Fruit fly (Drosophila melanogaster) whole organism, embryonic: ENCODE data around the gene BomT3.
A peak's percentile ranks its signal among the peaks of the same experiment; 100 is the strongest.

Experiments
- Ada2b ChIP-seq: fragments of 200-800 bp; sonication (Bioruptor generic); IDR thresholded peaks from 2 replicates; pipeline ENCODE4 v1.3.6; 2022; ENCODE audit warnings: missing biosample characterization, missing genetic modification characterization
- Antp ChIP-seq: fragments of 200-800 bp; sonication (Bioruptor generic); optimal IDR thresholded peaks from 3 replicates; lab custom pipeline; 2016; ENCODE audit warnings: missing biosample characterization, missing genetic modification characterization
- Atf6 ChIP-seq: fragments of 200-800 bp; sonication (Bioruptor generic); IDR thresholded peaks from 2 replicates; pipeline ENCODE4 v1.3.6; 2022; ENCODE audit warnings: missing biosample characterization, missing genetic modification characterization
- Bgb ChIP-seq: fragments of 200-800 bp; sonication (Bioruptor generic); IDR thresholded peaks from 2 replicates; pipeline ENCODE4 v1.3.6; 2022; ENCODE audit warnings: missing biosample characterization, missing genetic modification characterization; ENCODE audit not compliant: partially characterized antibody
- BtbVII ChIP-seq: fragments of 200-800 bp; sonication (Bioruptor generic); optimal IDR thresholded peaks from 3 replicates; lab custom pipeline; 2017; ENCODE audit warnings: missing biosample characterization, mild to moderate bottlenecking, missing genetic modification characterization
- CG10366 ChIP-seq: fragments of 200-800 bp; sonication (Bioruptor generic); IDR thresholded peaks from 2 replicates; pipeline ENCODE4 v1.3.6; 2022; ENCODE audit warnings: missing biosample characterization, missing genetic modification characterization
- CG11247 ChIP-seq: fragments of 200-800 bp; sonication (Bioruptor generic); IDR thresholded peaks from 2 replicates; pipeline ENCODE4 v1.3.6; 2022; ENCODE audit warnings: missing biosample characterization, missing genetic modification characterization
- CG12659 ChIP-seq: fragments of 200-800 bp; sonication (Bioruptor generic); optimal IDR thresholded peaks from 3 replicates; lab custom pipeline; 2017; ENCODE audit warnings: mild to moderate bottlenecking, missing biosample characterization, missing genetic modification reagents, missing genetic modification characterization
- CG14050 ChIP-seq: fragments of 200-800 bp; sonication (Bioruptor generic); IDR thresholded peaks from 3 replicates; pipeline ENCODE4 v1.3.6; 2022; ENCODE audit warnings: missing biosample characterization, missing genetic modification characterization
- CG15011 ChIP-seq: fragments of 200-800 bp; sonication (Bioruptor generic); optimal IDR thresholded peaks from 3 replicates; lab custom pipeline; 2018; ENCODE audit warnings: missing biosample characterization, mild to moderate bottlenecking, missing genetic modification characterization
- CG16779 ChIP-seq: fragments of 200-800 bp; sonication (Bioruptor generic); IDR thresholded peaks from 2 replicates; pipeline ENCODE4 v1.3.6; 2022; ENCODE audit warnings: missing biosample characterization, missing genetic modification characterization
- CG17385 ChIP-seq: fragments of 200-800 bp; sonication (Bioruptor generic); optimal IDR thresholded peaks from 3 replicates; lab custom pipeline; 2018; ENCODE audit warnings: missing biosample characterization, mild to moderate bottlenecking, missing genetic modification characterization
- CG17802 ChIP-seq: fragments of 200-800 bp; sonication (Bioruptor generic); optimal IDR thresholded peaks from 2 replicates; lab custom pipeline; 2018; ENCODE audit warnings: missing biosample characterization, mild to moderate bottlenecking, missing genetic modification characterization, moderate library complexity
- CG34376 ChIP-seq: fragments of 200-800 bp; sonication (Bioruptor generic); optimal IDR thresholded peaks from 2 replicates; lab custom pipeline; 2018; ENCODE audit warnings: missing biosample characterization, mild to moderate bottlenecking, missing genetic modification characterization
- CG3838 ChIP-seq: fragments of 200-800 bp; sonication (Bioruptor generic); optimal IDR thresholded peaks from 3 replicates; lab custom pipeline; 2016; ENCODE audit warnings: missing biosample characterization, missing genetic modification characterization
- CG3847 ChIP-seq: fragments of 200-800 bp; sonication (Bioruptor generic); IDR thresholded peaks from 2 replicates; pipeline ENCODE4 v1.3.6; 2022; ENCODE audit warnings: missing biosample characterization, missing genetic modification characterization
- CG4617 ChIP-seq: fragments of 200-800 bp; sonication (Bioruptor generic); optimal IDR thresholded peaks from 3 replicates; lab custom pipeline; 2016; ENCODE audit warnings: missing biosample characterization, missing genetic modification characterization, borderline replicate concordance
- CG4707 ChIP-seq: fragments of 200-800 bp; sonication (Bioruptor generic); optimal IDR thresholded peaks from 2 replicates; lab custom pipeline; 2018; ENCODE audit warnings: missing biosample characterization, mild to moderate bottlenecking, missing genetic modification characterization, moderate library complexity
- CG4820 ChIP-seq: fragments of 200-800 bp; sonication (Bioruptor generic); optimal IDR thresholded peaks from 3 replicates; lab custom pipeline; 2016; ENCODE audit warnings: missing biosample characterization, missing genetic modification characterization
- CG6765 ChIP-seq: fragments of 200-800 bp; sonication (Bioruptor generic); optimal IDR thresholded peaks from 3 replicates; lab custom pipeline; 2017; ENCODE audit warnings: missing biosample characterization, mild to moderate bottlenecking, missing genetic modification characterization
- CG8924 ChIP-seq: fragments of 200-800 bp; optimal IDR thresholded peaks from 3 replicates; lab custom pipeline; 2019; ENCODE audit warnings: missing biosample characterization, mild to moderate bottlenecking, missing genetic modification characterization, moderate library complexity
- Dip3 ChIP-seq: fragments of 200-800 bp; sonication (Bioruptor generic); optimal IDR thresholded peaks from 3 replicates; lab custom pipeline; 2016; ENCODE audit warnings: missing biosample characterization, missing genetic modification characterization
- Doc3 ChIP-seq: fragments of 200-800 bp; sonication (Bioruptor generic); IDR thresholded peaks from 3 replicates; pipeline ENCODE4 v1.3.6; 2022; ENCODE audit warnings: missing biosample characterization, missing genetic modification characterization; ENCODE audit not compliant: partially characterized antibody
- Gug ChIP-seq: fragments of 200-800 bp; sonication (Bioruptor generic); IDR thresholded peaks from 4 replicates; pipeline ENCODE4 v1.3.6; 2022; ENCODE audit warnings: missing biosample characterization, missing genetic modification characterization
- HHEX ChIP-seq: fragments of 200-800 bp; sonication (Bioruptor generic); optimal IDR thresholded peaks from 3 replicates; lab custom pipeline; 2017; ENCODE audit warnings: missing biosample characterization, mild to moderate bottlenecking, missing genetic modification characterization, missing genetic modification reagents
- HLHmδ ChIP-seq: fragments of 200-800 bp; sonication (Bioruptor generic); optimal IDR thresholded peaks from 2 replicates; lab custom pipeline; 2018; ENCODE audit warnings: missing biosample characterization, mild to moderate bottlenecking, missing genetic modification characterization, moderate library complexity
- Lim3 ChIP-seq: fragments of 200-800 bp; sonication (Bioruptor generic); IDR thresholded peaks from 2 replicates; pipeline ENCODE4 v1.3.6; 2022; ENCODE audit warnings: missing biosample characterization, missing genetic modification characterization
- MESR4 ChIP-seq: fragments of 200-800 bp; sonication (Bioruptor generic); optimal IDR thresholded peaks from 2 replicates; lab custom pipeline; 2018; ENCODE audit warnings: missing biosample characterization, mild to moderate bottlenecking, missing genetic modification characterization, moderate library complexity
- MTF-1 ChIP-seq: fragments of 200-800 bp; sonication (Bioruptor generic); optimal IDR thresholded peaks from 2 replicates; lab custom pipeline; 2018; ENCODE audit warnings: missing biosample characterization, mild to moderate bottlenecking, missing genetic modification characterization, borderline replicate concordance
- Neu2 ChIP-seq: fragments of 200-800 bp; sonication (Bioruptor generic); optimal IDR thresholded peaks from 3 replicates; lab custom pipeline; 2016; ENCODE audit warnings: missing biosample characterization, missing genetic modification characterization, borderline replicate concordance
- Ptx1 ChIP-seq: fragments of 200-800 bp; sonication (Bioruptor generic); IDR thresholded peaks from 2 replicates; pipeline ENCODE4 v1.3.6; 2022; ENCODE audit warnings: missing biosample characterization, missing genetic modification characterization
- ac ChIP-seq: fragments of 200-800 bp; sonication (Bioruptor generic); optimal IDR thresholded peaks from 3 replicates; lab custom pipeline; 2017; ENCODE audit warnings: missing biosample characterization, mild to moderate bottlenecking, missing genetic modification characterization
- ara ChIP-seq: fragments of 200-800 bp; sonication (Bioruptor generic); IDR thresholded peaks from 2 replicates; pipeline ENCODE4 v1.3.6; 2022; ENCODE audit warnings: missing biosample characterization, missing genetic modification characterization
- ato ChIP-seq: fragments of 200-800 bp; sonication (Bioruptor generic); IDR thresholded peaks from 2 replicates; pipeline ENCODE4 v1.3.6; 2022; ENCODE audit warnings: missing biosample characterization, missing genetic modification characterization; ENCODE audit not compliant: partially characterized antibody
- az2 ChIP-seq: fragments of 200-800 bp; sonication (Bioruptor generic); optimal IDR thresholded peaks from 3 replicates; lab custom pipeline; 2016; ENCODE audit warnings: missing biosample characterization, missing genetic modification characterization
- caup ChIP-seq: fragments of 200-800 bp; sonication (Bioruptor generic); optimal IDR thresholded peaks from 3 replicates; lab custom pipeline; 2017; ENCODE audit warnings: missing biosample characterization, mild to moderate bottlenecking, missing genetic modification characterization, moderate library complexity; ENCODE audit not compliant: severe bottlenecking
- ci ChIP-seq: fragments of 200-800 bp; sonication (Bioruptor generic); IDR thresholded peaks from 3 replicates; pipeline ENCODE4 v1.3.6; 2022; ENCODE audit warnings: missing biosample characterization, missing genetic modification characterization
- croc ChIP-seq: fragments of 200-800 bp; sonication (Bioruptor generic); conservative IDR thresholded peaks from 3 replicates; pipeline ENCODE4 v1.3.6; 2022; ENCODE audit warnings: missing biosample characterization, missing genetic modification characterization
- crol ChIP-seq: fragments of 200-800 bp; sonication (Bioruptor generic); IDR thresholded peaks from 2 replicates; pipeline ENCODE4 v1.3.6; 2022; ENCODE audit warnings: missing biosample characterization, missing genetic modification characterization
- disco-r ChIP-seq: fragments of 200-800 bp; sonication (Bioruptor generic); optimal IDR thresholded peaks from 2 replicates; lab custom pipeline; 2016; ENCODE audit warnings: missing biosample characterization, missing genetic modification characterization
- ems ChIP-seq: fragments of 200-800 bp; sonication (Bioruptor generic); optimal IDR thresholded peaks from 3 replicates; lab custom pipeline; 2016; ENCODE audit warnings: missing biosample characterization, missing genetic modification characterization
- jing ChIP-seq: fragments of 200-800 bp; sonication (Bioruptor generic); optimal IDR thresholded peaks from 2 replicates; lab custom pipeline; 2018; ENCODE audit warnings: missing biosample characterization, mild to moderate bottlenecking, missing genetic modification characterization
- jumu ChIP-seq: fragments of 200-800 bp; sonication (Bioruptor generic); optimal IDR thresholded peaks from 3 replicates; lab custom pipeline; 2016; ENCODE audit warnings: missing biosample characterization, missing genetic modification characterization
- lbe ChIP-seq: fragments of 200-800 bp; sonication (Bioruptor generic); optimal IDR thresholded peaks from 2 replicates; lab custom pipeline; 2016; ENCODE audit warnings: missing biosample characterization, mild to moderate bottlenecking, missing genetic modification characterization
- org-1 ChIP-seq: fragments of 200-800 bp; sonication (Bioruptor generic); optimal IDR thresholded peaks from 2 replicates; lab custom pipeline; 2017; ENCODE audit warnings: missing biosample characterization, missing genetic modification characterization
- pho ChIP-seq: fragments of 200-800 bp; sonication (Bioruptor generic); optimal IDR thresholded peaks from 2 replicates; lab custom pipeline; 2016; ENCODE audit warnings: missing biosample characterization, missing genetic modification characterization
- pros ChIP-seq: fragments of 200-800 bp; sonication (Bioruptor generic); optimal IDR thresholded peaks from 3 replicates; lab custom pipeline; 2019; ENCODE audit warnings: missing biosample characterization, mild to moderate bottlenecking, missing genetic modification characterization, moderate library complexity
- seq ChIP-seq: fragments of 200-800 bp; sonication (Bioruptor generic); IDR thresholded peaks from 2 replicates; pipeline ENCODE4 v1.3.6; 2022; ENCODE audit warnings: missing biosample characterization, missing genetic modification characterization
- sug ChIP-seq: fragments of 200-800 bp; optimal IDR thresholded peaks from 2 replicates; lab custom pipeline; 2019; ENCODE audit warnings: missing biosample characterization, mild to moderate bottlenecking, missing genetic modification characterization, moderate library complexity
- zen2 ChIP-seq: fragments of 200-800 bp; sonication (Bioruptor generic); IDR thresholded peaks from 3 replicates; pipeline ENCODE4 v1.3.6; 2022; ENCODE audit warnings: missing biosample characterization, missing genetic modification characterization; ENCODE audit not compliant: partially characterized antibody

Gene BomT3

DNA sequence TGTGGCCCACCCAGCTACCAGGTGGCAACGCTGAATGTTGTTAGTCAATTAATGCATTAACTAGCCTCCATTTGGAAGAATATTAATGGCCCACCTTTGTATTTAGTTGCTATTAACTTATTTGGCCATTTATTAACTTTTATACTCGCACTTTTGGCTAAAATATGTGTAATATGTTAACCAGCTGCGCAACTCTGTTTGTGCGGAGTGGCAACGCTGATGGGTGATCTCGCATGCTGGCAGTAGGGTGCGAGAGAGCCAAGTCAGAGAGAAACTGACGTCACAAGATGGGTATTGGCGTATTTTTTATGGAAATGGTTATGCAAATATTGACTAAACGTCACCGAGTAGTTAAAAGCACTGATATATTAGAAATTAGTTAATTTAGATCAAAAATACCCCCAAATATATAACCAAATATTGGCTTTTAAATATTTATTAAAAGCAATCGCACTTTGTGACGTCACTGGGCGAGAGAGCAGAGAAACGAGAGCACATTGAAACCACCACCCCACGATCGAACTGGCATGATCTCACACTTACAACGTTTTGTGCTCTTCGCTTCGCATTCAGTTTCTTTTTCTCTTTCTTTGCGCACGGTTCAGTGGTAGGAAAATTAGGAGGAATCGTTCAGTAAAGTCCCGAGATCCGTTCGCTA, 44.4 kb downstream of the BomT3 start, which contains the start of gene how (continued):
- TF ChIP-seq sug (tag; lab: Kevin White, UChicago) (peak; percentile 27), Ada2b (no peak), Dip3 (GFP tag; lab: Kevin White, UChicago) (no peak), CG17385 (GFP tag; lab: Kevin White, UChicago) (peak; percentile 7), CG10366 (GFP tag; lab: Robert Waterston, UW) (no peak), crol (no peak), MESR4 (GFP tag; lab: Kevin White, UChicago) (no peak), Neu2 (GFP tag; lab: Kevin White, UChicago) (no peak), ato (GFP tag; lab: Robert Waterston, UW) (no peak), CG8924 (tag; lab: Kevin White, UChicago) (no peak), Antp (GFP tag; lab: Kevin White, UChicago) (peak; percentile 23), CG12659 (GFP tag; lab: Kevin White, UChicago) (no peak), ac (no peak), pros (GFP tag; lab: Kevin White, UChicago) (peak; percentile 46), az2 (peak; percentile 12), CG4617 (GFP tag; lab: Kevin White, UChicago) (no peak), org-1 (GFP tag; lab: Kevin White, UChicago) (no peak), CG3838 (GFP tag; lab: Kevin White, UChicago) (no peak), ems (no peak), ci (GFP tag; lab: Robert Waterston, UW) (no peak), BtbVII (GFP tag; lab: Kevin White, UChicago) (no peak), jumu (no peak), HHEX (peak; percentile 0), CG4707 (GFP tag; lab: Kevin White, UChicago) (no peak), Doc3 (GFP tag; lab: Robert Waterston, UW) (no peak), ara (GFP tag; lab: Robert Waterston, UW) (no peak), jing (no peak), CG3847 (GFP tag; lab: Robert Waterston, UW) (peak; percentile 67), disco-r (GFP tag; lab: Kevin White, UChicago) (no peak), CG16779 (GFP tag; lab: Robert Waterston, UW) (no peak), pho (GFP tag; lab: Kevin White, UChicago) (peak; percentile 27), Atf6 (GFP tag; lab: Robert Waterston, UW) (no peak), croc (no peak), CG11247 (GFP tag; lab: Robert Waterston, UW) (no peak), lbe (GFP tag; lab: Kevin White, UChicago) (peak; percentile 3), CG17802 (no peak), MTF-1 (GFP tag; lab: Kevin White, UChicago) (peak; percentile 91), CG6765 (GFP tag; lab: Kevin White, UChicago) (peak; percentile 29), caup (no peak), CG34376 (peak; percentile 11), CG15011 (no peak), CG14050 (GFP tag; lab: Robert Waterston, UW) (no peak), Gug (no peak), seq (GFP tag; lab: Robert Waterston, UW) (no peak), Lim3 (GFP tag; lab: Robert Waterston, UW) (no peak), Ptx1 (peak; percentile 53), HLHmδ (GFP tag; lab: Kevin White, UChicago) (no peak), CG4820 (no peak), zen2 (no peak), Bgb (GFP tag; lab: Robert Waterston, UW) (no peak)
